Fruit fly (Drosophila melanogaster) S2 (cell line): ENCODE data around the gene CG12241.

ENCODE experiments used
- CG8478 ChIP-seq: fragments of >200 bp; optimal IDR thresholded peaks from 2 replicates; lab custom pipeline; 2018
- CTCF ChIP-seq, 2 experiments: fragments of >200 bp; optimal IDR thresholded peaks; 2 replicates each; lab custom pipeline; 2018

dm6 chr3R:15177230-15177629 is 41.8 kb upstream of the CG12241 start:
- TF ChIP-seq CG8478 (lab: Kevin White, UChicago): no peak
- TF ChIP-seq CTCF (optimal IDR thresholded peaks at IDR 0.05; lab: Kevin White, UChicago): no peak
